Fruit fly (Drosophila melanogaster) whole organism, adult: Measurements from ENCODE around the gene GstD10.

Experiments
- CG11617 ChIP-seq: fragments of 200-800 bp; sonication (Bioruptor generic); optimal IDR thresholded peaks from 2 replicates; lab custom pipeline; 2017; ENCODE audit warnings: mild to moderate bottlenecking, missing biosample characterization, missing genetic modification reagents, missing genetic modification characterization
- CG14711 ChIP-seq: fragments of 200-800 bp; sonication (Bioruptor generic); optimal IDR thresholded peaks from 2 replicates; lab custom pipeline; 2018; ENCODE audit warnings: missing biosample characterization, mild to moderate bottlenecking, missing genetic modification characterization, moderate library complexity
- Clk ChIP-seq: fragments of 200-800 bp; sonication (Bioruptor generic); optimal IDR thresholded peaks from 2 replicates; lab custom pipeline; 2017; ENCODE audit warnings: missing biosample characterization, missing genetic modification characterization
- Hr96 ChIP-seq: fragments of 200-800 bp; sonication (Bioruptor generic); optimal IDR thresholded peaks from 2 replicates; lab custom pipeline; 2016; ENCODE audit warnings: missing biosample characterization, missing genetic modification characterization
- kay ChIP-seq: fragments of 200-800 bp; sonication (Bioruptor generic); peaks from one replicate; lab custom pipeline; 2016; ENCODE audit warnings: missing biosample characterization, missing genetic modification characterization, borderline replicate concordance
- pad ChIP-seq: fragments of 200-800 bp; sonication (Bioruptor generic); optimal IDR thresholded peaks from 3 replicates; lab custom pipeline; 2017; ENCODE audit warnings: missing biosample characterization, missing genetic modification characterization, mild to moderate bottlenecking, moderate library complexity, missing genetic modification reagents
- toe ChIP-seq: fragments of 200-800 bp; sonication (Bioruptor generic); optimal IDR thresholded peaks from 2 replicates; lab custom pipeline; 2016; ENCODE audit warnings: missing biosample characterization, missing genetic modification characterization

dm6 chr3R:12365264-12365840, at the start of gene GstD10:
- TF ChIP-seq Clk (GFP tag; lab: Kevin White, UChicago) = no peak
- no peak for TF ChIP-seq pad (GFP tag; lab: Kevin White, UChicago)
- TF ChIP-seq kay (GFP tag; lab: Kevin White, UChicago) = no peak
- TF ChIP-seq CG11617 (GFP tag; lab: Kevin White, UChicago) = no peak
- no peak for TF ChIP-seq CG14711 (tag; lab: Kevin White, UChicago)
- TF ChIP-seq Hr96 (GFP tag; lab: Kevin White, UChicago) = no peak
- no peak for TF ChIP-seq toe
